Fruit fly (Drosophila melanogaster): Measurements from ENCODE around the gene CG44227.

CG44227 gene

DNA sequence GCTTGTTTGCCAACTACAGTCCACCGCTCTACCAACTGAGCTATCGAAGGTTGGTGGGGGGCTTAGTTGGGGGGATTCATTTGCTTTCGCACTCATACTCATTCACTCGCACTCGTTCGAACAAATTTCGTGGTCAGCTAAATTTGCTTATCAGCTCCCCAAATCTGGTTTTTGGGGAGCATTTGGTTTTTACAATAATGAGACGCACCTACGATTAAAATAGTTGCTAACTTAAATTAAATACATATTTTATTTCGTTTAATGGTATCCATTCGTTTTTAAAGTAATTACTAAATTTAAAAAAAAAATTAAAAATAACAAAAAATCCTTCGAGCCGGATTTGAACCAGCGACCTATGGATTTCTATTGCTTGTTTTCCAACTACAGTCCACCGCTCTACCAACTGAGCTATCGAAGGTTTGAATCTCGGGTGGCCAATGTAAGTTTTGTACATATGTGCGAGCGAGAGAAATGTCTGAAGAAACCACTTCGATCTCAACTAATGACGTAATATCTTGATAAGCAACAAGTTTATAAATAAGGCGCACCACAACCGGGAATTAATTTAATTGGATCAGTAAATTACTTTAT lies 42.5 kb downstream of the CG44227 start:
- TF ChIP-seq ttk (optimal IDR thresholded peaks at IDR 0.05), result no peak
- no peak for TF ChIP-seq Myc (optimal IDR thresholded peaks at IDR 0.05)
- no peak for TF ChIP-seq insv (optimal IDR thresholded peaks at IDR 0.05)
- TF ChIP-seq Sin3A (optimal IDR thresholded peaks at IDR 0.05), result no peak
- no peak for TF ChIP-seq h (optimal IDR thresholded peaks at IDR 0.05)
- no peak for TF ChIP-seq psq (optimal IDR thresholded peaks at IDR 0.05)

DNA sequence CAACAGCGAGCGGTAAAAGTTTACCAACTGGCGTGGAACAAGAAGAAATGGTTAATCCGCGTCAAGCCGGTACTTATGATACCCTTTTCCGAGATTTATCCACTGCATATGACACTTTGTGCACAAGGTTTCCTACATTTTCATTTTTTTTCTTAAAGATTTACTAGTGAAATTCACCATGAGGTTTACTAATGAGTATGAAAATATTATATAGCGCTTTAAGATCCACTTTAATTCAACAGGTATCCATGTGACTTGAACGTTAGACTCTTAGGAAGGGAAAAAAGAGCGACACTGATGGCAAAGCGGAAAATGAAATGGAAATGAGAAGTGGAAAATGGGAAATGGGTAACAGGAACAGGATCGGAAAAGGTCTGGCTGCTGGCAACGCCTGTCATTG lies 46.3 kb downstream of the CG44227 start:
- TF ChIP-seq h (optimal IDR thresholded peaks at IDR 0.05) (no peak), Myc (optimal IDR thresholded peaks at IDR 0.05) (no peak), psq (optimal IDR thresholded peaks at IDR 0.05) (no peak), ttk (optimal IDR thresholded peaks at IDR 0.05) (no peak)

- TF ChIP-seq Myc (optimal IDR thresholded peaks at IDR 0.05) (no peak), h (optimal IDR thresholded peaks at IDR 0.05) (no peak), Sin3A (optimal IDR thresholded peaks at IDR 0.05) (no peak)
These were observed 49.2 kb downstream of the CG44227 start, which contains the start of gene Or85e for dm6 chr3R:8635778-8636177. Or85e (minus strand) TSS chr3R:8635878.

Measured in Kc167 (cell line).